Worm (Caenorhabditis elegans) whole organism, L1 larva: ENCODE results near the gene oig-8.

Experiments used
- C04F5.9 ChIP-seq: sonication (generic microtip); optimal IDR thresholded peaks from 2 replicates; lab custom pipeline; 2016; ENCODE audit warnings: missing genetic modification characterization, missing compliant biosample characterization
- C16A3.4 ChIP-seq: fragments of 150-350 bp; optimal IDR thresholded peaks from 2 replicates; lab custom pipeline; 2014; ENCODE audit warnings: missing biosample characterization, missing genetic modification characterization
- C34B4.2 ChIP-seq: sonication (generic microtip); optimal IDR thresholded peaks from 2 replicates; lab custom pipeline; 2017; ENCODE audit warnings: mild to moderate bottlenecking, missing genetic modification characterization, missing compliant biosample characterization
- Y116A8C.19 ChIP-seq: sonication (generic microtip); optimal IDR thresholded peaks from 2 replicates; lab custom pipeline; 2016; ENCODE audit warnings: missing compliant biosample characterization, missing genetic modification characterization, borderline replicate concordance
- alr-1 ChIP-seq: fragments of 200-800 bp; sonication (Bioruptor generic); optimal IDR thresholded peaks from 2 replicates; lab custom pipeline; 2018; ENCODE audit warnings: borderline replicate concordance, mild to moderate bottlenecking, missing genetic modification characterization, missing compliant biosample characterization
- aly-2 ChIP-seq: fragments of 150-350 bp; optimal IDR thresholded peaks from 2 replicates; lab custom pipeline; 2014; ENCODE audit warnings: missing biosample characterization, missing genetic modification characterization
- ama-1 ChIP-seq: fragments of 150-350 bp; optimal IDR thresholded peaks from 2 replicates; lab custom pipeline; 2014
- ceh-8 ChIP-seq: fragments of 200-800 bp; sonication (Bioruptor generic); optimal IDR thresholded peaks from 2 replicates; lab custom pipeline; 2018; ENCODE audit warnings: mild to moderate bottlenecking, missing genetic modification characterization, moderate library complexity, missing compliant biosample characterization
- ceh-82 ChIP-seq, 3 experiments: fragments of 150-350 bp in 1 of 3; sonication (generic microtip) in 2 of 3; optimal IDR thresholded peaks; 2 replicates each; lab custom pipeline; 2014 to 2017; ENCODE audit warnings: missing biosample characterization in 3 of 3, missing genetic modification characterization in 3 of 3
- dpl-1 ChIP-seq, 3 experiments: fragments of 150-350 bp in 2 of 3; sonication (generic microtip) in 1 of 3; optimal IDR thresholded peaks; 2 replicates each; lab custom pipeline; 2014 to 2017; ENCODE audit warnings: missing biosample characterization in 3 of 3, missing genetic modification characterization in 3 of 3, missing genetic modification reagents in 3 of 3
- egl-27 ChIP-seq, 2 experiments: fragments of 150-350 bp in 1 of 2; sonication (generic microtip); optimal IDR thresholded peaks; 3 replicates each; lab custom pipeline; 2017 to 2018; ENCODE audit warnings: missing biosample characterization in 2 of 2, missing genetic modification characterization in 2 of 2, missing genetic modification reagents in 2 of 2
- elt-3 ChIP-seq, 6 experiments: fragments of 150-350 bp in 1 of 6; sonication (generic microtip); optimal IDR thresholded peaks; 2 replicates each; lab custom pipeline; 2017 to 2018; ENCODE audit warnings: missing biosample characterization in 6 of 6, missing genetic modification characterization in 6 of 6, inconsistent platforms in 1 of 6
- ets-5 ChIP-seq: fragments of 200-800 bp; sonication (Bioruptor generic); IDR thresholded peaks from 2 replicates; pipeline ENCODE4 v1.3.6; 2022; ENCODE audit warnings: missing genetic modification characterization, missing compliant biosample characterization
- fkh-4 ChIP-seq: sonication (generic microtip); optimal IDR thresholded peaks from 2 replicates; lab custom pipeline; 2016; ENCODE audit warnings: missing compliant biosample characterization, missing genetic modification characterization, borderline replicate concordance
- fos-1 ChIP-seq: fragments of 150-350 bp; optimal IDR thresholded peaks from 2 replicates; lab custom pipeline; 2014; ENCODE audit warnings: missing biosample characterization, missing genetic modification characterization
- grh-1 ChIP-seq: fragments of 200-800 bp; sonication (Bioruptor generic); IDR thresholded peaks from 2 replicates; pipeline ENCODE4 v1.3.6; 2022; ENCODE audit warnings: missing genetic modification reagents, missing genetic modification characterization, missing compliant biosample characterization
- hlh-4 ChIP-seq: sonication (generic microtip); optimal IDR thresholded peaks from 2 replicates; lab custom pipeline; 2016; ENCODE audit warnings: mild to moderate bottlenecking, missing genetic modification characterization, missing compliant biosample characterization
- hpl-2 ChIP-seq: fragments of 150-350 bp; optimal IDR thresholded peaks from 2 replicates; lab custom pipeline; 2014; ENCODE audit warnings: missing biosample characterization, missing genetic modification reagents, missing genetic modification characterization
- lin-13 ChIP-seq: fragments of 150-350 bp; optimal IDR thresholded peaks from 2 replicates; lab custom pipeline; 2014; ENCODE audit warnings: missing biosample characterization, missing genetic modification reagents, missing genetic modification characterization
- lin-14 ChIP-seq: fragments of 200-800 bp; sonication (Bioruptor generic); optimal IDR thresholded peaks from 2 replicates; lab custom pipeline; 2018; ENCODE audit warnings: mild to moderate bottlenecking, missing genetic modification characterization, moderate library complexity, missing compliant biosample characterization
- lin-15B ChIP-seq: fragments of 150-350 bp; sonication (generic microtip); optimal IDR thresholded peaks from 3 replicates; lab custom pipeline; 2014; ENCODE audit warnings: missing biosample characterization, missing genetic modification characterization
- lin-35 ChIP-seq, 2 experiments: fragments of 150-350 bp; optimal IDR thresholded peaks; 2 replicates each; lab custom pipeline; 2014; ENCODE audit warnings: missing biosample characterization in 2 of 2, missing genetic modification characterization in 2 of 2, missing genetic modification reagents in 2 of 2
- mdl-1 ChIP-seq, 2 experiments: fragments of 150-350 bp; optimal IDR thresholded peaks; 2 replicates each; lab custom pipeline; 2014 to 2017; ENCODE audit warnings: missing biosample characterization in 2 of 2, missing genetic modification characterization in 2 of 2, inconsistent platforms in 1 of 2
- nhr-12 ChIP-seq: sonication (generic microtip); optimal IDR thresholded peaks from 2 replicates; lab custom pipeline; 2017; ENCODE audit warnings: missing biosample characterization, missing genetic modification characterization
- nhr-20 ChIP-seq: sonication (generic microtip); optimal IDR thresholded peaks from 2 replicates; lab custom pipeline; 2016; ENCODE audit warnings: mild to moderate bottlenecking, missing genetic modification characterization, missing compliant biosample characterization
- nhr-237 ChIP-seq: fragments of 150-350 bp; optimal IDR thresholded peaks from 2 replicates; lab custom pipeline; 2014; ENCODE audit warnings: missing biosample characterization, missing genetic modification characterization
- nhr-28 ChIP-seq: fragments of 150-350 bp; optimal IDR thresholded peaks from 2 replicates; lab custom pipeline; 2014; ENCODE audit warnings: missing biosample characterization, missing genetic modification characterization
- nhr-71 ChIP-seq: sonication (generic microtip); optimal IDR thresholded peaks from 2 replicates; lab custom pipeline; 2016; ENCODE audit warnings: mild to moderate bottlenecking, missing genetic modification characterization, moderate library complexity, missing compliant biosample characterization
- nhr-76 ChIP-seq: sonication (generic microtip); optimal IDR thresholded peaks from 2 replicates; lab custom pipeline; 2017; ENCODE audit warnings: missing biosample characterization, missing genetic modification characterization
- nhr-84 ChIP-seq: sonication (generic microtip); optimal IDR thresholded peaks from 2 replicates; lab custom pipeline; 2017; ENCODE audit warnings: missing biosample characterization, missing genetic modification characterization
- nhr-90 ChIP-seq: sonication (generic microtip); optimal IDR thresholded peaks from 2 replicates; lab custom pipeline; 2016; ENCODE audit warnings: mild to moderate bottlenecking, missing genetic modification characterization, missing compliant biosample characterization; ENCODE audit not compliant: poor library complexity
- pag-3 ChIP-seq: sonication (generic microtip); optimal IDR thresholded peaks from 2 replicates; lab custom pipeline; 2017; ENCODE audit warnings: missing genetic modification characterization, mild to moderate bottlenecking, missing compliant biosample characterization, antibody characterized with exemption, borderline replicate concordance; ENCODE audit not compliant: insufficient read depth
- pax-3 ChIP-seq: fragments of 200-800 bp; sonication (Bioruptor generic); optimal IDR thresholded peaks from 2 replicates; lab custom pipeline; 2018; ENCODE audit warnings: mild to moderate bottlenecking, missing genetic modification characterization, moderate library complexity, missing compliant biosample characterization
- skn-1 ChIP-seq: fragments of 150-350 bp; optimal IDR thresholded peaks from 2 replicates; lab custom pipeline; 2014; ENCODE audit warnings: missing biosample characterization, missing genetic modification characterization
- sptf-1 ChIP-seq: fragments of 150-350 bp; optimal IDR thresholded peaks from 2 replicates; lab custom pipeline; 2014; ENCODE audit warnings: missing biosample characterization, missing genetic modification characterization
- sup-37 ChIP-seq: fragments of 200-800 bp; sonication (Bioruptor generic); optimal IDR thresholded peaks from 2 replicates; lab custom pipeline; 2018; ENCODE audit warnings: mild to moderate bottlenecking, missing genetic modification characterization, missing compliant biosample characterization
- swsn-7 ChIP-seq: sonication (generic microtip); optimal IDR thresholded peaks from 2 replicates; lab custom pipeline; 2016; ENCODE audit warnings: missing genetic modification characterization, missing compliant biosample characterization
- unc-130 ChIP-seq: fragments of 150-350 bp; optimal IDR thresholded peaks from 2 replicates; lab custom pipeline; 2017; ENCODE audit warnings: missing biosample characterization, missing genetic modification characterization, inconsistent platforms
- unc-86 ChIP-seq: sonication (generic microtip); optimal IDR thresholded peaks from 2 replicates; lab custom pipeline; 2016; ENCODE audit warnings: missing genetic modification characterization, missing compliant biosample characterization
- xbp-1 ChIP-seq: sonication (generic microtip); optimal IDR thresholded peaks from 2 replicates; lab custom pipeline; 2016; ENCODE audit warnings: missing genetic modification characterization, missing compliant biosample characterization
- zip-4 ChIP-seq: fragments of 200-800 bp; sonication (Bioruptor generic); optimal IDR thresholded peaks from 2 replicates; lab custom pipeline; 2018; ENCODE audit warnings: mild to moderate bottlenecking, missing genetic modification characterization, moderate library complexity, missing compliant biosample characterization
- ztf-4 ChIP-seq: fragments of 150-350 bp; optimal IDR thresholded peaks from 2 replicates; lab custom pipeline; 2014; ENCODE audit warnings: missing biosample characterization, missing genetic modification characterization

The oig-8 gene

DNA sequence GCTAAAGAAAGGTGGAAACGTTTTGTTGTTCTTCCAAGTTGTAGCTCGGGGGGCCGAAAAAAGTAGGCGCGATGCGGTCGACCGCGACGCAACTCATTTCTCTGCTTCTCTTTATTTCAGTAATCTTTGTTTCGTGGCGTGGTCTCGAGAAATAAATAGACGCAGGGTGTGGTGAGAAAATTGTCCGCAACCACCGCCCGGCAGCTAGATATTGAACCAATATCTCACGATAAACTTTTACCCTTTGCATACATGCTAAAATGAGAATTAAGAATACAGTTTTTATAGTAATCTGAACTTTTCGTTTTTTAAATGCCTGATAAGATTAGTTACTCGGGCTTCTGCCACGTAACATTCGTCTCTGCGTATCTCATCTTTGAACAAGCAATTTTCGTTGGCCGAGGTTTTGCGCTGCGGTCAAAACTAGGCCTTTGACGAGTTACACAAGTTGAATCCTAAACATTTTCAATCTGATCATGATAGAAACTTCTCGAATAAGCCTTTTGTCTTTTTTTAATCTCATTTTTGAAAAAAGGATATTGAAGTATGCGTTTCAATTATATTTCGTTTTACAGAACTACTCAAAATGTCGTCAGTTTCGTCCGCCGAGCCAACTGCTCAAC lies 34.8 kb upstream of the oig-8 start, which contains the start of gene gyf-1 (continued):
- peak; percentile 3 for TF ChIP-seq aly-2 (tag; lab: Kevin White, UChicago)
- TF ChIP-seq C34B4.2 (tag; lab: Kevin White, UChicago), result no peak
- TF ChIP-seq alr-1 (tag; lab: Kevin White, UChicago), result no peak
- TF ChIP-seq nhr-12, result no peak
- peak; percentile 46 for TF ChIP-seq nhr-20 (tag; lab: Kevin White, UChicago)
- peak in 2 of 3 experiments; percentile 5 to 14 for TF ChIP-seq dpl-1 (GFP tag; optimal IDR thresholded peaks at IDR 0.05; lab: Kevin White, UChicago)
- no peak for TF ChIP-seq nhr-76 (tag; lab: Kevin White, UChicago)
- TF ChIP-seq egl-27 (tag; optimal IDR thresholded peaks at IDR 0.05; lab: Kevin White, UChicago), result no peak
- peak in 1 of 3 experiments; percentile 53 for TF ChIP-seq ceh-82 (tag; optimal IDR thresholded peaks at IDR 0.05; lab: Kevin White, UChicago)
- TF ChIP-seq C04F5.9 (tag; lab: Kevin White, UChicago), result no peak
- no peak for TF ChIP-seq ztf-4 (tag; lab: Kevin White, UChicago)
- peak in 1 of 2 experiments; percentile 55 for TF ChIP-seq mdl-1 (tag; optimal IDR thresholded peaks at IDR 0.05; lab: Kevin White, UChicago)
- peak; percentile 30 for TF ChIP-seq swsn-7
- no peak for TF ChIP-seq unc-130 (tag; lab: Kevin White, UChicago)
- no peak for TF ChIP-seq grh-1
- no peak for TF ChIP-seq hpl-2 (GFP tag; lab: Kevin White, UChicago)
- TF ChIP-seq C16A3.4 (tag; lab: Kevin White, UChicago), result no peak
- no peak for TF ChIP-seq hlh-4 (tag; lab: Kevin White, UChicago)
- no peak for TF ChIP-seq sup-37
- TF ChIP-seq lin-13 (GFP tag; lab: Kevin White, UChicago), result no peak
- no peak for TF ChIP-seq Y116A8C.19 (tag; lab: Kevin White, UChicago)
- no peak for TF ChIP-seq nhr-237
- TF ChIP-seq nhr-71 (tag; lab: Kevin White, UChicago), result peak; percentile 57
- no peak for TF ChIP-seq nhr-84
- TF ChIP-seq lin-14 (GFP tag; lab: Kevin White, UChicago), result peak; percentile 76
- no peak for TF ChIP-seq skn-1 (tag; lab: Kevin White, UChicago)
- TF ChIP-seq nhr-90 (tag; lab: Kevin White, UChicago), result no peak
- no peak for TF ChIP-seq ceh-8 (GFP tag; lab: Kevin White, UChicago)
- TF ChIP-seq xbp-1 (tag; lab: Kevin White, UChicago), result no peak
- TF ChIP-seq unc-86 (tag; lab: Kevin White, UChicago), result no peak
- no peak for TF ChIP-seq ets-5 (GFP tag; lab: Robert Waterston, UW)
- TF ChIP-seq fkh-4 (tag; lab: Kevin White, UChicago), result no peak
- TF ChIP-seq pax-3, result no peak
- peak in 1 of 2 experiments; percentile 32 for TF ChIP-seq lin-35 (GFP tag; optimal IDR thresholded peaks at IDR 0.05; lab: Kevin White, UChicago)
- TF ChIP-seq pag-3 (tag; lab: Kevin White, UChicago), result no peak
- no peak for TF ChIP-seq sptf-1 (tag; lab: Kevin White, UChicago)
- no peak for TF ChIP-seq fos-1 (tag; lab: Kevin White, UChicago)
- TF ChIP-seq ama-1 (lab: Kevin White, UChicago), result no peak
- TF ChIP-seq elt-3 (tag; optimal IDR thresholded peaks at IDR 0.05; lab: Kevin White, UChicago), result no peak
- TF ChIP-seq lin-15B (tag; lab: Kevin White, UChicago), result peak; percentile 58
- TF ChIP-seq zip-4 (GFP tag; lab: Kevin White, UChicago), result no peak
- TF ChIP-seq nhr-28 (tag; lab: Kevin White, UChicago), result no peak
